Fruit fly (Drosophila melanogaster): ENCODE results near the gene CG11600.

Gene CG11600

DNA sequence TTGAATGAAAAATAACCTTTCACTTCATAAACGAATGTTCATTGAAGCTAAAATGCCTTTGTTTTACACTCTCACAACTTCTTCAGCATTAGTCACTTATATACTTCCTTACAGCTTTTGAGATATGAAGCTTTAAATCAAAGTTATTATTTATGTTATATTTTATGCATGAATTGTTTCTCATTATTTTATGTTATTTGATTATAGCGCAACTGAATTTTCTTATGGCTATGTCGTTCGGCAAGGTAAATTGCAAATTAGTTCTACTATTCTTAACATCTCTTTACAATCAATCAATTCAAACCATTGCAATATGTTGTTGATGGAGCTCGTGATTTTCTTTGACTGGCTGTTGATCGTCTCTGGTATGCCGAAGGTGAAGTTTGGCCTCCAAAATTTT lies at the start of gene CG11600:
CG11600 (plus strand) TSS at position 301 of the 400 bp plus-strand sequence.
- TF ChIP-seq Clk (GFP tag; optimal IDR thresholded peaks at IDR 0.05) (no peak), kay (GFP tag; ENCODE audit: borderline replicate concordance) (no peak), cnc (optimal IDR thresholded peaks at IDR 0.05) (no peak), pad (GFP tag; optimal IDR thresholded peaks at IDR 0.05) (no peak), cic (GFP tag; optimal IDR thresholded peaks at IDR 0.05) (no peak), CG1620 (GFP tag; optimal IDR thresholded peaks at IDR 0.05) (no peak), Mnt (GFP tag; optimal IDR thresholded peaks at IDR 0.05) (no peak), bab1 (GFP tag; optimal IDR thresholded peaks at IDR 0.05) (no peak), CG12768 (GFP tag; optimal IDR thresholded peaks at IDR 0.05) (no peak), ovo (GFP tag; optimal IDR thresholded peaks at IDR 0.05) (no peak), CG33017 (tag; optimal IDR thresholded peaks at IDR 0.05) (no peak), Hr96 (GFP tag; optimal IDR thresholded peaks at IDR 0.05) (no peak), toe (GFP tag; optimal IDR thresholded peaks at IDR 0.05) (no peak), tj (GFP tag; optimal IDR thresholded peaks at IDR 0.05) (no peak), CG7045 (GFP tag; optimal IDR thresholded peaks at IDR 0.05) (no peak), CG5204 (GFP tag; optimal IDR thresholded peaks at IDR 0.05) (no peak), Crg-1 (GFP tag; optimal IDR thresholded peaks at IDR 0.05) (no peak), CG7101 (tag; optimal IDR thresholded peaks at IDR 0.05) (no peak)

DNA sequence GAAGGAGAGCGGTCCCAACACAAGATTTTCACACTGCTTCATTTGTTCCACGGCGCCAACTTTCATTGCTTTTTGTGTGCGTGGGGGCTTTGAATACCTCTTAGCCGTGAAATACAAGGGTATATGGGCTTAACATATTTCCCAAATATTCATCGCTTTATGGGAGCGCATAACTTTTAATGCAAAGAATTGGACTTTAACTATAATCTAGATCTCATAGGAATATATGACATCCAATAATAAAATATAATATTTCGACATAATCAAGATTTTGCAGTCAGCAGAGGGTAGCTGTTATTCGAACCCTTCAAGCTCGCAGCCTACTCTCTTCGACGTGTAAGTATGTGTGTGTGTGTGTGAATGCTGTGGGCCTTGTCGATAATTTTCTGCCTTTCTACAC lies 44.7 kb upstream of the CG11600 start:
- TF ChIP-seq CG5204 (GFP tag; optimal IDR thresholded peaks at IDR 0.05) (no peak), CG7101 (tag; optimal IDR thresholded peaks at IDR 0.05) (no peak), CG14711 (tag; optimal IDR thresholded peaks at IDR 0.05) (no peak), CG7045 (GFP tag; optimal IDR thresholded peaks at IDR 0.05) (no peak), ovo (GFP tag; optimal IDR thresholded peaks at IDR 0.05) (no peak), cic (GFP tag; optimal IDR thresholded peaks at IDR 0.05) (no peak), toe (GFP tag; optimal IDR thresholded peaks at IDR 0.05) (no peak)

DNA sequence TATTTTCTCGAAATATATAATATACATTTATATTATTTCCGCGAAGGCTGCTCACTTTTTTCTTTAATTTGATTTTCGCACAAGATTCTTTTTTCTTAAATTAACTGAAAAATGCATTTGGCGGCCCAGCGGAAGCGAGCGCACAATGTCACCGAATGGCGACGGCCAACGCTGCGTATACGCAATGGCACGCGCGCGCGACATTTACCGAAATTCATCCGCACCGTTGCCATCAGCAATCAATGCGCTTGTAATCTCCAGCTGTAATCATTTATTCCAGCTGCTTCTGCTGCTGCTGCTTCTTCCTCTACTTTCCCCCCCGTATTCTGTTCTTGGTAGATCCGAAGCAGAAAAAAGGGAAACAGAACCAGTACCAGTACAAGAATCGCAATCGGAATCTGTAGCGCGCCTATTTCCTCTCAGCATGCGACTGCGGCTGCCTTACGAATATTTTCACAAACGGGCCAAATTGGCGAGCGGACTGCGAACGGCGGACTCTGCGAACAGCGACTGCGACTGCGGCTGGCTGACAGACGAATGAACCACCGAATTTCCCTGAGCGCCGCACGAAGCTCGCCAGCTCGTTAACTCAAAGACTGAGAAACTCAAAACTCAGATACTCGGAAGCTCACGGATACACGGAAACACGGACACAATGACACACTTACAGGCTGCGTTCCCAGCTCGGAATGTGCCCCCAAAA lies 41.0 kb upstream of the CG11600 start, which contains the start of gene Octbeta2R:
Octbeta2R (minus strand) TSS at position 539 of the 703 bp plus-strand sequence.
- TF ChIP-seq CG12768 (GFP tag; optimal IDR thresholded peaks at IDR 0.05) (peak; percentile 37), CG7101 (tag; optimal IDR thresholded peaks at IDR 0.05) (no peak)

DNA sequence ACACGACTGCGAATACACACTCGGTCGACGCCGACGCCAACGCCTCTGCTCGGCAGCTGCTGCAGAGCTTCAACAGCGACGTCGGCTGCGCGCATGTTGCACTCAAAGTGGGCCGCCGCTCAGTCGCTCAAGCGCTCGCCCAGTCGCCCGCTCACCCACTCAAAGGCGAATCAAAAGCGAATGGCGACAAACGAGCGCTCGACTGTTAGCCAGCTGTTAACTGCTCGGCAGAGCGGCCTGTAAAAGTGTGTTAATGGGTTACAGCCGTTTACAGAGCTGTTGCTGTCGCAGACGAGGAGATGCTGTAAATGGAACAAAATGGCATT lies 40.5 kb upstream of the CG11600 start:
- TF ChIP-seq Hr96 (GFP tag; optimal IDR thresholded peaks at IDR 0.05) = no peak
- no peak for TF ChIP-seq Clk (GFP tag; optimal IDR thresholded peaks at IDR 0.05)
- no peak for TF ChIP-seq CG5204 (GFP tag; optimal IDR thresholded peaks at IDR 0.05)
- TF ChIP-seq cic (GFP tag; optimal IDR thresholded peaks at IDR 0.05) = no peak
- TF ChIP-seq CG7101 (tag; optimal IDR thresholded peaks at IDR 0.05) = no peak
- no peak for TF ChIP-seq pad (GFP tag; optimal IDR thresholded peaks at IDR 0.05)
- TF ChIP-seq CG14711 (tag; optimal IDR thresholded peaks at IDR 0.05) = no peak
- no peak for TF ChIP-seq CG7045 (GFP tag; optimal IDR thresholded peaks at IDR 0.05)
- TF ChIP-seq Mnt (GFP tag; optimal IDR thresholded peaks at IDR 0.05) = no peak
- no peak for TF ChIP-seq toe (GFP tag; optimal IDR thresholded peaks at IDR 0.05)
- no peak for TF ChIP-seq CG12768 (GFP tag; optimal IDR thresholded peaks at IDR 0.05)
- TF ChIP-seq bab1 (GFP tag; optimal IDR thresholded peaks at IDR 0.05) = no peak
- TF ChIP-seq CG33017 (tag; optimal IDR thresholded peaks at IDR 0.05) = no peak
- no peak for TF ChIP-seq CG1620 (GFP tag; optimal IDR thresholded peaks at IDR 0.05)
- TF ChIP-seq Crg-1 (GFP tag; optimal IDR thresholded peaks at IDR 0.05) = no peak
- TF ChIP-seq cnc (optimal IDR thresholded peaks at IDR 0.05) = no peak
- no peak for TF ChIP-seq ovo (GFP tag; optimal IDR thresholded peaks at IDR 0.05)

DNA sequence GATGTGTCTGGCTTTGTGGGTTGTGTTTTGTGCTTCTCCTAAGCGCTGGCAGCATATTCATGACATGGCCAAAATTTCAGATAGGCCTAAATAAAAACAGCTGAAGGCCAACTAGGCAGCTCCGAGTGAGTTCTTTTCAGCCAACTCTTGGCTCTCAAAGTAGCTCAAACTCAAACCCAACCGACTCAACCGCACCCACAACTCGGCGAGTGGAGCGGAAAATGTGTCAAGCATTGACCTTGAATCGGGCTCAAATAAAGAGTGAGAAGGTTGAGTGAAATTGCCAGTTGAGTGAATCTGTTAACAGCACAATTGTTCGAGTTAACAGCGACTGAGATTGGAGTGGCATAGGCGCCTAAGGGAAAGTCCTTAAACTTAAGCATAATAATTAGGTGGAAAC lies 24.4 kb upstream of the CG11600 start:
- no peak for TF ChIP-seq pad (GFP tag; optimal IDR thresholded peaks at IDR 0.05)
- TF ChIP-seq tj (GFP tag; optimal IDR thresholded peaks at IDR 0.05) = no peak

DNA sequence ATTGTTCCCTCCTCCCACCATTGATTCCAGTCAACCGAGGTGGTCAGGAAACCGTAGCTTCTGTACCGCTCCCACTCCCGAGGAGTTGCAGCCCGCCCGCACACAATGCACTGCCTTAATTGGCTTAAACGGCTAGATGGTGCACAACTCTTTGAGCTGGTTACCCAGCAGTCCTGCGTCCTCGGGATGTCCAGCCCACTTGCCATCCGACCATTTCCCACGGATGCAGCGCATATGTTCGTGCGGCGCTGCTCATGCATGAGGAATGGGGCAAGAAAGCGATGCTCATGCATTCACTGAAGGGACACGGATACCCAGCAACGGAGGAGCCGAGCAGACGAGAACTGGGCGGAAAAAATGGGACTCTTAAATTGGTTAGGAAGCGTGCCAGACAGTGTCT lies 20.8 kb upstream of the CG11600 start:
- no peak for TF ChIP-seq tj (GFP tag; optimal IDR thresholded peaks at IDR 0.05)
- TF ChIP-seq pad (GFP tag; optimal IDR thresholded peaks at IDR 0.05) = no peak
- TF ChIP-seq CG5204 (GFP tag; optimal IDR thresholded peaks at IDR 0.05) = no peak

DNA sequence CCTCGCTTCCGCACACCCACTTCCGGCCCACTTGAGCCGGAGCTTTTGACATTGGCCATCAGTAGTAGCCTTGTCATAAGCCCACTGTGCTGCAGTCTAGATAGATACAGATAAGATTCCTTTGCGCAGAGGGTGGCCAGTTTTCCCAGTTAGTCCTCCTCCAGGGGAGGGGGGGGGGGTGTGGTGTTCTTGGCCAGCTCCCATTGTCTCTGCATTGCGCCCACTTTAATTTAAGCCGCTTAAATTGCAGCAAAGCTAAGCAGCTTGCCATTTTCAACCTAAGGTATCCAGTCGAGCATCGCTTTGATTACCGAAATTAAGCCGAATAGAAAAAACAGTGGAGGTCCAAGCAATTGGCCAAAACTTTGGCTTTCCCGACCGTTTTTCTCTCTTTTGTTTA lies 13.6 kb upstream of the CG11600 start:
- no peak for TF ChIP-seq pad (GFP tag; optimal IDR thresholded peaks at IDR 0.05)
- TF ChIP-seq Mnt (GFP tag; optimal IDR thresholded peaks at IDR 0.05) = no peak
- no peak for TF ChIP-seq CG7045 (GFP tag; optimal IDR thresholded peaks at IDR 0.05)
- TF ChIP-seq ovo (GFP tag; optimal IDR thresholded peaks at IDR 0.05) = no peak
- TF ChIP-seq CG1620 (GFP tag; optimal IDR thresholded peaks at IDR 0.05) = no peak
- TF ChIP-seq CG33017 (tag; optimal IDR thresholded peaks at IDR 0.05) = no peak

DNA sequence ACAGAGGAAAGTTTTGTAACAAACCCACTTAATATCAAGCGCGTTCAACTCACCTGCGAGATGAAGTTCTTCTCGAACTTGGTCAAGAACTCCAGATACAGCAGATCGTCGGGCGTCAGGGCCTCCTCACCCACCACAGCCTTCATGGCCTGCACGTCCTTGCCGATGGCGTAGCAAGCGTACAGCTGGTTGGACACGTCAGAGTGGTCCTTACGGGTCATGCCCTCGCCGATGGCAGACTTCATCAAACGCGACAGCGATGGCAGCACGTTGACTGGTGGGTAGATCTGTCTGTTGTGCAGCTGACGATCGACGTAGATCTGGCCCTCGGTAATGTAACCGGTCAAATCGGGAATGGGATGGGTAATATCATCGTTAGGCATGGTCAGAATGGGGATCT lies 11.4 kb upstream of the CG11600 start:
- TF ChIP-seq pad (GFP tag; optimal IDR thresholded peaks at IDR 0.05) = no peak
- TF ChIP-seq CG11617 (GFP tag; optimal IDR thresholded peaks at IDR 0.05) = no peak
- TF ChIP-seq Hr96 (GFP tag; optimal IDR thresholded peaks at IDR 0.05) = no peak
